Worm (Caenorhabditis elegans) whole organism, late embryonic: ENCODE data around the gene srd-64.
A peak's percentile ranks its signal among the peaks of the same experiment; 100 is the strongest.

Experiments used
- C38D4.7 ChIP-seq: fragments of 200-800 bp; sonication (Bioruptor generic); optimal IDR thresholded peaks from 2 replicates; lab custom pipeline; 2018; ENCODE audit warnings: mild to moderate bottlenecking, missing genetic modification characterization, moderate library complexity, missing compliant biosample characterization
- K02D7.2 ChIP-seq: sonication (generic microtip); optimal IDR thresholded peaks from 2 replicates; lab custom pipeline; 2017; ENCODE audit warnings: mild to moderate bottlenecking, missing genetic modification characterization, missing compliant biosample characterization
- ceh-18 ChIP-seq: sonication (generic microtip); optimal IDR thresholded peaks from 2 replicates; lab custom pipeline; 2016; ENCODE audit warnings: missing genetic modification characterization, missing compliant biosample characterization
- ceh-19 ChIP-seq: fragments of 200-800 bp; sonication (Bioruptor generic); optimal IDR thresholded peaks from 2 replicates; lab custom pipeline; 2018; ENCODE audit warnings: mild to moderate bottlenecking, missing genetic modification characterization, missing compliant biosample characterization
- ceh-2 ChIP-seq: sonication (generic microtip); optimal IDR thresholded peaks from 2 replicates; lab custom pipeline; 2016; ENCODE audit warnings: missing genotype, missing genetic modification characterization, missing compliant biosample characterization
- ceh-22 ChIP-seq: sonication (generic microtip); optimal IDR thresholded peaks from 2 replicates; lab custom pipeline; 2017; ENCODE audit warnings: missing biosample characterization, missing genetic modification characterization
- ceh-30 ChIP-seq: fragments of 150-350 bp; optimal IDR thresholded peaks from 2 replicates; lab custom pipeline; 2014; ENCODE audit warnings: missing biosample characterization, missing genetic modification characterization
- ceh-34 ChIP-seq: sonication (generic microtip); optimal IDR thresholded peaks from 2 replicates; lab custom pipeline; 2016; ENCODE audit warnings: mild to moderate bottlenecking, missing genetic modification characterization, missing compliant biosample characterization
- ceh-45 ChIP-seq: fragments of 200-800 bp; sonication (Bioruptor generic); IDR thresholded peaks from 2 replicates; pipeline ENCODE4 v1.3.6; 2022; ENCODE audit warnings: missing genetic modification reagents, missing genetic modification characterization, missing compliant biosample characterization
- ceh-6 ChIP-seq: fragments of 200-800 bp; sonication (Bioruptor generic); optimal IDR thresholded peaks from 2 replicates; lab custom pipeline; 2018; ENCODE audit warnings: mild to moderate bottlenecking, missing genetic modification characterization, missing compliant biosample characterization
- ceh-9 ChIP-seq: sonication (generic microtip); optimal IDR thresholded peaks from 2 replicates; lab custom pipeline; 2016; ENCODE audit warnings: mild to moderate bottlenecking, missing genetic modification characterization, inconsistent platforms, missing compliant biosample characterization
- dmd-4 ChIP-seq: sonication (generic microtip); optimal IDR thresholded peaks from 2 replicates; lab custom pipeline; 2016; ENCODE audit warnings: borderline replicate concordance, missing genetic modification characterization, missing compliant biosample characterization
- dve-1 ChIP-seq: sonication (generic microtip); optimal IDR thresholded peaks from 2 replicates; lab custom pipeline; 2017; ENCODE audit warnings: antibody characterized with exemption, mild to moderate bottlenecking, missing genetic modification characterization, missing compliant biosample characterization
- eyg-1 ChIP-seq: sonication (generic microtip); optimal IDR thresholded peaks from 2 replicates; lab custom pipeline; 2016; ENCODE audit warnings: missing genotype, missing genetic modification characterization, missing compliant biosample characterization
- fax-1 ChIP-seq: sonication (generic microtip); optimal IDR thresholded peaks from 2 replicates; lab custom pipeline; 2016; ENCODE audit warnings: missing genotype, missing genetic modification characterization, missing compliant biosample characterization
- fkh-10 ChIP-seq: fragments of 150-350 bp; optimal IDR thresholded peaks from 2 replicates; lab custom pipeline; 2014; ENCODE audit warnings: missing biosample characterization, missing genetic modification reagents, missing genetic modification characterization
- gmeb-2 ChIP-seq: sonication (generic microtip); optimal IDR thresholded peaks from 2 replicates; lab custom pipeline; 2016; ENCODE audit warnings: missing genetic modification characterization, inconsistent platforms, missing compliant biosample characterization
- hlh-30 ChIP-seq: sonication (generic microtip); optimal IDR thresholded peaks from 2 replicates; lab custom pipeline; 2017; ENCODE audit warnings: antibody characterized with exemption, missing genetic modification characterization, missing compliant biosample characterization; ENCODE audit not compliant: insufficient read depth
- hlh-6 ChIP-seq: sonication (generic microtip); optimal IDR thresholded peaks from 2 replicates; lab custom pipeline; 2016; ENCODE audit warnings: missing genotype, missing genetic modification characterization, missing compliant biosample characterization
- lim-6 ChIP-seq: sonication (generic microtip); optimal IDR thresholded peaks from 2 replicates; lab custom pipeline; 2016; ENCODE audit warnings: missing genetic modification characterization, missing compliant biosample characterization
- madf-2 ChIP-seq: sonication (generic microtip); optimal IDR thresholded peaks from 2 replicates; lab custom pipeline; 2017; ENCODE audit warnings: missing genetic modification characterization, missing compliant biosample characterization
- mec-3 ChIP-seq: sonication (generic microtip); optimal IDR thresholded peaks from 2 replicates; lab custom pipeline; 2016; ENCODE audit warnings: borderline replicate concordance, missing genetic modification characterization, missing compliant biosample characterization
- pat-9 ChIP-seq: fragments of 200-800 bp; sonication (Bioruptor generic); optimal IDR thresholded peaks from 2 replicates; lab custom pipeline; 2018; ENCODE audit warnings: mild to moderate bottlenecking, missing genetic modification characterization, moderate library complexity, missing compliant biosample characterization
- pax-1 ChIP-seq: fragments of 150-350 bp; optimal IDR thresholded peaks from 2 replicates; lab custom pipeline; 2014; ENCODE audit warnings: missing biosample characterization, missing genetic modification characterization
- pqm-1 ChIP-seq: sonication (generic microtip); optimal IDR thresholded peaks from 2 replicates; lab custom pipeline; 2016; ENCODE audit warnings: missing genetic modification characterization, missing compliant biosample characterization
- ref-2 ChIP-seq: sonication (generic microtip); optimal IDR thresholded peaks from 2 replicates; lab custom pipeline; 2016; ENCODE audit warnings: missing genetic modification characterization, missing compliant biosample characterization
- sdc-2 ChIP-seq: sonication (generic microtip); optimal IDR thresholded peaks from 2 replicates; lab custom pipeline; 2016; ENCODE audit warnings: missing genotype, missing genetic modification characterization, missing compliant biosample characterization
- sox-4 ChIP-seq: sonication (generic microtip); optimal IDR thresholded peaks from 2 replicates; lab custom pipeline; 2017; ENCODE audit warnings: mild to moderate bottlenecking, missing genetic modification characterization, inconsistent platforms, missing compliant biosample characterization
- ttx-3 ChIP-seq: sonication (generic microtip); optimal IDR thresholded peaks from 2 replicates; lab custom pipeline; 2016; ENCODE audit warnings: missing genetic modification reagents, missing genetic modification characterization, missing compliant biosample characterization
- unc-3 ChIP-seq, 2 experiments: fragments of 200-800 bp in 1 of 2; sonication (Bioruptor generic) in 1 of 2; sonication (generic microtip) in 1 of 2; conservative IDR thresholded peaks in 1 of 2; optimal IDR thresholded peaks in 1 of 2; 2 replicates each; pipeline versions ENCODE4 v1.3.6 to Lab custom; 2016 to 2022; ENCODE audit warnings: missing compliant biosample characterization in 2 of 2, missing genetic modification characterization in 2 of 2, missing genetic modification reagents in 1 of 2
- unc-42 ChIP-seq: sonication (generic microtip); optimal IDR thresholded peaks from 2 replicates; lab custom pipeline; 2016; ENCODE audit warnings: missing genotype, missing genetic modification characterization, missing compliant biosample characterization
- unc-55 ChIP-seq: sonication (generic microtip); optimal IDR thresholded peaks from 2 replicates; lab custom pipeline; 2017; ENCODE audit warnings: missing biosample characterization, missing genetic modification reagents, missing genetic modification characterization
- zip-5 ChIP-seq: sonication (generic microtip); optimal IDR thresholded peaks from 2 replicates; lab custom pipeline; 2016; ENCODE audit warnings: missing genetic modification characterization, missing compliant biosample characterization

Gene srd-64

ce11 chrIII:1733001-1733400, 38.1 kb upstream of the srd-64 start, which contains the start of gene ser-4:
ser-4 (minus strand) TSS chrIII:1733101.
- no peak for TF ChIP-seq C38D4.7
- no peak for TF ChIP-seq madf-2 (tag; lab: Kevin White, UChicago)
- TF ChIP-seq zip-5 (tag; lab: Kevin White, UChicago): no peak
- no peak for TF ChIP-seq fax-1 (tag; lab: Kevin White, UChicago)
- no peak for TF ChIP-seq sox-4 (tag; lab: Kevin White, UChicago)
- TF ChIP-seq lim-6 (tag; lab: Kevin White, UChicago): no peak
- TF ChIP-seq dmd-4 (tag; lab: Kevin White, UChicago): no peak
- TF ChIP-seq ceh-34 (tag; lab: Kevin White, UChicago): no peak
- no peak for TF ChIP-seq ceh-19
- TF ChIP-seq ttx-3: no peak
- no peak for TF ChIP-seq gmeb-2
- no peak for TF ChIP-seq hlh-30 (tag; lab: Kevin White, UChicago)
- TF ChIP-seq dve-1 (tag; lab: Kevin White, UChicago): no peak
- TF ChIP-seq unc-3 (GFP tag; conservative IDR thresholded peaks at IDR 0.05; lab: Robert Waterston, UW): no peak
- no peak for TF ChIP-seq unc-3 (tag; optimal IDR thresholded peaks at IDR 0.05; lab: Kevin White, UChicago)
- no peak for TF ChIP-seq ceh-30
- no peak for TF ChIP-seq ceh-45 (GFP tag; lab: Robert Waterston, UW)
- no peak for TF ChIP-seq unc-55 (GFP tag; lab: Kevin White, UChicago)
- TF ChIP-seq ceh-22 (tag; lab: Kevin White, UChicago): no peak
- TF ChIP-seq ref-2 (tag; lab: Kevin White, UChicago): no peak

- TF ChIP-seq unc-42 (tag; lab: Kevin White, UChicago) (peak; percentile 88), K02D7.2 (tag; lab: Kevin White, UChicago) (no peak)
Observed at ce11 chrIII:1731850-1732249, 36.9 kb upstream of the srd-64 start.

- TF ChIP-seq dve-1 (tag; lab: Kevin White, UChicago) (peak; percentile 77), ceh-30 (no peak)
Observed at ce11 chrIII:1718800-1719199, 23.9 kb upstream of the srd-64 start.

- TF ChIP-seq ceh-18 (no peak), ceh-2 (tag; lab: Kevin White, UChicago) (no peak), sdc-2 (tag; lab: Kevin White, UChicago) (no peak), pqm-1 (tag; lab: Kevin White, UChicago) (no peak), eyg-1 (tag; lab: Kevin White, UChicago) (no peak), mec-3 (tag; lab: Kevin White, UChicago) (no peak), ceh-6 (GFP tag; lab: Kevin White, UChicago) (no peak), ttx-3 (no peak), hlh-6 (tag; lab: Kevin White, UChicago) (no peak), sox-4 (tag; lab: Kevin White, UChicago) (no peak), pat-9 (tag; lab: Kevin White, UChicago) (no peak), fax-1 (tag; lab: Kevin White, UChicago) (no peak), ceh-19 (no peak), pax-1 (tag; lab: Kevin White, UChicago) (no peak), fkh-10 (no peak), ceh-22 (tag; lab: Kevin White, UChicago) (no peak)
- TF ChIP-seq, all 69 proteins: peak for 0
Observed at ce11 chrIII:1717772-1718171, 22.9 kb upstream of the srd-64 start.

- TF ChIP-seq dve-1 (tag; lab: Kevin White, UChicago): peak; percentile 98
- TF ChIP-seq ceh-9 (tag; lab: Kevin White, UChicago): no peak
Observed at ce11 chrIII:1713991-1714611, 19.2 kb upstream of the srd-64 start.
